Worm (Caenorhabditis elegans) whole organism, late embryonic: Measurements from ENCODE around the gene Y94H6A.12.

Experiments
- C08G9.2 ChIP-seq: sonication (generic microtip); optimal IDR thresholded peaks from 2 replicates; lab custom pipeline; 2016; ENCODE audit warnings: mild to moderate bottlenecking, missing genetic modification characterization, moderate library complexity, missing compliant biosample characterization
- C38D4.7 ChIP-seq: fragments of 200-800 bp; sonication (Bioruptor generic); optimal IDR thresholded peaks from 2 replicates; lab custom pipeline; 2018; ENCODE audit warnings: mild to moderate bottlenecking, missing genetic modification characterization, moderate library complexity, missing compliant biosample characterization
- F13H6.1 ChIP-seq: sonication (generic microtip); optimal IDR thresholded peaks from 2 replicates; lab custom pipeline; 2016; ENCODE audit warnings: missing genetic modification characterization, missing compliant biosample characterization
- K02D7.2 ChIP-seq: sonication (generic microtip); optimal IDR thresholded peaks from 2 replicates; lab custom pipeline; 2017; ENCODE audit warnings: mild to moderate bottlenecking, missing genetic modification characterization, missing compliant biosample characterization
- K09A11.1 ChIP-seq: sonication (generic microtip); optimal IDR thresholded peaks from 2 replicates; lab custom pipeline; 2017; ENCODE audit warnings: antibody characterized with exemption, mild to moderate bottlenecking, missing genetic modification characterization, missing compliant biosample characterization; ENCODE audit not compliant: insufficient read depth
- T23F11.4 ChIP-seq: fragments of 200-800 bp; sonication (Bioruptor generic); optimal IDR thresholded peaks from 2 replicates; lab custom pipeline; 2018; ENCODE audit warnings: mild to moderate bottlenecking, missing genetic modification characterization, missing compliant biosample characterization
- ahr-1 ChIP-seq: sonication (generic microtip); optimal IDR thresholded peaks from 2 replicates; lab custom pipeline; 2016; ENCODE audit warnings: missing genetic modification characterization, missing compliant biosample characterization
- ama-1 ChIP-seq: fragments of 150-350 bp; optimal IDR thresholded peaks from 2 replicates; lab custom pipeline; 2014
- ceh-14 ChIP-seq: sonication (generic microtip); optimal IDR thresholded peaks from 2 replicates; lab custom pipeline; 2016; ENCODE audit warnings: missing genotype, missing genetic modification characterization, missing compliant biosample characterization
- ceh-18 ChIP-seq: sonication (generic microtip); optimal IDR thresholded peaks from 2 replicates; lab custom pipeline; 2016; ENCODE audit warnings: missing genetic modification characterization, missing compliant biosample characterization
- ceh-19 ChIP-seq: fragments of 200-800 bp; sonication (Bioruptor generic); optimal IDR thresholded peaks from 2 replicates; lab custom pipeline; 2018; ENCODE audit warnings: mild to moderate bottlenecking, missing genetic modification characterization, missing compliant biosample characterization
- ceh-2 ChIP-seq: sonication (generic microtip); optimal IDR thresholded peaks from 2 replicates; lab custom pipeline; 2016; ENCODE audit warnings: missing genotype, missing genetic modification characterization, missing compliant biosample characterization
- ceh-22 ChIP-seq: sonication (generic microtip); optimal IDR thresholded peaks from 2 replicates; lab custom pipeline; 2017; ENCODE audit warnings: missing biosample characterization, missing genetic modification characterization
- ceh-24 ChIP-seq: sonication (generic microtip); optimal IDR thresholded peaks from 2 replicates; lab custom pipeline; 2016; ENCODE audit warnings: mild to moderate bottlenecking, missing genetic modification characterization, missing compliant biosample characterization
- ceh-30 ChIP-seq: fragments of 150-350 bp; optimal IDR thresholded peaks from 2 replicates; lab custom pipeline; 2014; ENCODE audit warnings: missing biosample characterization, missing genetic modification characterization
- ceh-31 ChIP-seq: sonication (generic microtip); optimal IDR thresholded peaks from 2 replicates; lab custom pipeline; 2016; ENCODE audit warnings: missing genetic modification characterization, missing compliant biosample characterization
- ceh-34 ChIP-seq: sonication (generic microtip); optimal IDR thresholded peaks from 2 replicates; lab custom pipeline; 2016; ENCODE audit warnings: mild to moderate bottlenecking, missing genetic modification characterization, missing compliant biosample characterization
- ceh-45 ChIP-seq: fragments of 200-800 bp; sonication (Bioruptor generic); IDR thresholded peaks from 2 replicates; pipeline ENCODE4 v1.3.6; 2022; ENCODE audit warnings: missing genetic modification reagents, missing genetic modification characterization, missing compliant biosample characterization
- ceh-6 ChIP-seq: fragments of 200-800 bp; sonication (Bioruptor generic); optimal IDR thresholded peaks from 2 replicates; lab custom pipeline; 2018; ENCODE audit warnings: mild to moderate bottlenecking, missing genetic modification characterization, missing compliant biosample characterization
- che-1 ChIP-seq: sonication (generic microtip); optimal IDR thresholded peaks from 2 replicates; lab custom pipeline; 2016; ENCODE audit warnings: mild to moderate bottlenecking, missing genetic modification characterization, missing compliant biosample characterization
- dve-1 ChIP-seq: sonication (generic microtip); optimal IDR thresholded peaks from 2 replicates; lab custom pipeline; 2017; ENCODE audit warnings: antibody characterized with exemption, mild to moderate bottlenecking, missing genetic modification characterization, missing compliant biosample characterization
- elt-2 ChIP-seq: sonication (generic microtip); optimal IDR thresholded peaks from 2 replicates; lab custom pipeline; 2016; ENCODE audit warnings: missing genetic modification reagents, missing genetic modification characterization, missing compliant biosample characterization
- elt-4 ChIP-seq: sonication (generic microtip); optimal IDR thresholded peaks from 2 replicates; lab custom pipeline; 2016; ENCODE audit warnings: missing genetic modification characterization, missing compliant biosample characterization
- fax-1 ChIP-seq: sonication (generic microtip); optimal IDR thresholded peaks from 2 replicates; lab custom pipeline; 2016; ENCODE audit warnings: missing genotype, missing genetic modification characterization, missing compliant biosample characterization
- fkh-10 ChIP-seq: fragments of 150-350 bp; optimal IDR thresholded peaks from 2 replicates; lab custom pipeline; 2014; ENCODE audit warnings: missing biosample characterization, missing genetic modification reagents, missing genetic modification characterization
- fkh-6 ChIP-seq: sonication (generic microtip); optimal IDR thresholded peaks from 2 replicates; lab custom pipeline; 2016; ENCODE audit warnings: missing genetic modification characterization, missing compliant biosample characterization
- gmeb-2 ChIP-seq: sonication (generic microtip); optimal IDR thresholded peaks from 2 replicates; lab custom pipeline; 2016; ENCODE audit warnings: missing genetic modification characterization, inconsistent platforms, missing compliant biosample characterization
- hlh-15 ChIP-seq: sonication (generic microtip); optimal IDR thresholded peaks from 2 replicates; lab custom pipeline; 2016; ENCODE audit warnings: missing genetic modification characterization, missing compliant biosample characterization
- hlh-6 ChIP-seq: sonication (generic microtip); optimal IDR thresholded peaks from 2 replicates; lab custom pipeline; 2016; ENCODE audit warnings: missing genotype, missing genetic modification characterization, missing compliant biosample characterization
- hlh-8 ChIP-seq: sonication (generic microtip); optimal IDR thresholded peaks from 2 replicates; lab custom pipeline; 2016; ENCODE audit warnings: missing genotype, missing genetic modification characterization, missing compliant biosample characterization
- lim-6 ChIP-seq: sonication (generic microtip); optimal IDR thresholded peaks from 2 replicates; lab custom pipeline; 2016; ENCODE audit warnings: missing genetic modification characterization, missing compliant biosample characterization
- lin-11 ChIP-seq: fragments of 200-800 bp; sonication (Bioruptor generic); optimal IDR thresholded peaks from 2 replicates; lab custom pipeline; 2018; ENCODE audit warnings: mild to moderate bottlenecking, missing genetic modification characterization, missing compliant biosample characterization
- madf-2 ChIP-seq: sonication (generic microtip); optimal IDR thresholded peaks from 2 replicates; lab custom pipeline; 2017; ENCODE audit warnings: missing genetic modification characterization, missing compliant biosample characterization
- mec-3 ChIP-seq: sonication (generic microtip); optimal IDR thresholded peaks from 2 replicates; lab custom pipeline; 2016; ENCODE audit warnings: borderline replicate concordance, missing genetic modification characterization, missing compliant biosample characterization
- nhr-232 ChIP-seq: sonication (generic microtip); optimal IDR thresholded peaks from 2 replicates; lab custom pipeline; 2016; ENCODE audit warnings: missing genetic modification characterization, missing compliant biosample characterization
- npax-4 ChIP-seq: sonication (generic microtip); optimal IDR thresholded peaks from 2 replicates; lab custom pipeline; 2016; ENCODE audit warnings: missing genetic modification characterization, missing compliant biosample characterization
- odd-2 ChIP-seq: sonication (generic microtip); optimal IDR thresholded peaks from 2 replicates; lab custom pipeline; 2017; ENCODE audit warnings: antibody characterized with exemption, mild to moderate bottlenecking, missing genetic modification characterization, missing compliant biosample characterization
- pag-3 ChIP-seq: sonication (generic microtip); optimal IDR thresholded peaks from 2 replicates; lab custom pipeline; 2016; ENCODE audit warnings: missing compliant biosample characterization, missing genetic modification characterization, borderline replicate concordance
- pax-1 ChIP-seq: fragments of 150-350 bp; optimal IDR thresholded peaks from 2 replicates; lab custom pipeline; 2014; ENCODE audit warnings: missing biosample characterization, missing genetic modification characterization
- pha-4 ChIP-seq: fragments of 150-350 bp; optimal IDR thresholded peaks from 2 replicates; lab custom pipeline; 2018; ENCODE audit warnings: missing biosample characterization, missing genetic modification reagents, missing genetic modification characterization
- pqm-1 ChIP-seq: sonication (generic microtip); optimal IDR thresholded peaks from 2 replicates; lab custom pipeline; 2016; ENCODE audit warnings: missing genetic modification characterization, missing compliant biosample characterization
- pros-1 ChIP-seq: fragments of 150-350 bp; optimal IDR thresholded peaks from 2 replicates; lab custom pipeline; 2014; ENCODE audit warnings: missing biosample characterization, missing genetic modification reagents, missing genetic modification characterization
- ref-2 ChIP-seq: sonication (generic microtip); optimal IDR thresholded peaks from 2 replicates; lab custom pipeline; 2016; ENCODE audit warnings: missing genetic modification characterization, missing compliant biosample characterization
- rnt-1 ChIP-seq: sonication (generic microtip); optimal IDR thresholded peaks from 2 replicates; lab custom pipeline; 2016; ENCODE audit warnings: missing genetic modification characterization, missing compliant biosample characterization
- sox-2 ChIP-seq: fragments of 200-800 bp; sonication (Bioruptor generic); IDR thresholded peaks from 2 replicates; pipeline ENCODE4 v1.3.6; 2022; ENCODE audit warnings: missing genetic modification reagents, missing genetic modification characterization, missing compliant biosample characterization
- sox-4 ChIP-seq: sonication (generic microtip); optimal IDR thresholded peaks from 2 replicates; lab custom pipeline; 2017; ENCODE audit warnings: mild to moderate bottlenecking, missing genetic modification characterization, inconsistent platforms, missing compliant biosample characterization
- syd-9 ChIP-seq: sonication (generic microtip); optimal IDR thresholded peaks from 2 replicates; lab custom pipeline; 2016; ENCODE audit warnings: mild to moderate bottlenecking, missing genetic modification characterization, moderate library complexity, missing compliant biosample characterization
- tbx-2 ChIP-seq: sonication (generic microtip); optimal IDR thresholded peaks from 2 replicates; lab custom pipeline; 2016; ENCODE audit warnings: missing genetic modification characterization, missing compliant biosample characterization
- tbx-7 ChIP-seq: sonication (generic microtip); optimal IDR thresholded peaks from 2 replicates; lab custom pipeline; 2016; ENCODE audit warnings: missing genotype, missing genetic modification characterization, missing compliant biosample characterization
- ttx-3 ChIP-seq: sonication (generic microtip); optimal IDR thresholded peaks from 2 replicates; lab custom pipeline; 2016; ENCODE audit warnings: missing genetic modification reagents, missing genetic modification characterization, missing compliant biosample characterization
- unc-3 ChIP-seq, 2 experiments: fragments of 200-800 bp in 1 of 2; sonication (Bioruptor generic) in 1 of 2; sonication (generic microtip) in 1 of 2; conservative IDR thresholded peaks in 1 of 2; optimal IDR thresholded peaks in 1 of 2; 2 replicates each; pipeline versions ENCODE4 v1.3.6 to Lab custom; 2016 to 2022; ENCODE audit warnings: missing compliant biosample characterization in 2 of 2, missing genetic modification characterization in 2 of 2, missing genetic modification reagents in 1 of 2
- unc-42 ChIP-seq: sonication (generic microtip); optimal IDR thresholded peaks from 2 replicates; lab custom pipeline; 2016; ENCODE audit warnings: missing genotype, missing genetic modification characterization, missing compliant biosample characterization
- unc-86 ChIP-seq: sonication (generic microtip); optimal IDR thresholded peaks from 2 replicates; lab custom pipeline; 2016; ENCODE audit warnings: missing genetic modification characterization, missing compliant biosample characterization

The Y94H6A.12 gene

DNA sequence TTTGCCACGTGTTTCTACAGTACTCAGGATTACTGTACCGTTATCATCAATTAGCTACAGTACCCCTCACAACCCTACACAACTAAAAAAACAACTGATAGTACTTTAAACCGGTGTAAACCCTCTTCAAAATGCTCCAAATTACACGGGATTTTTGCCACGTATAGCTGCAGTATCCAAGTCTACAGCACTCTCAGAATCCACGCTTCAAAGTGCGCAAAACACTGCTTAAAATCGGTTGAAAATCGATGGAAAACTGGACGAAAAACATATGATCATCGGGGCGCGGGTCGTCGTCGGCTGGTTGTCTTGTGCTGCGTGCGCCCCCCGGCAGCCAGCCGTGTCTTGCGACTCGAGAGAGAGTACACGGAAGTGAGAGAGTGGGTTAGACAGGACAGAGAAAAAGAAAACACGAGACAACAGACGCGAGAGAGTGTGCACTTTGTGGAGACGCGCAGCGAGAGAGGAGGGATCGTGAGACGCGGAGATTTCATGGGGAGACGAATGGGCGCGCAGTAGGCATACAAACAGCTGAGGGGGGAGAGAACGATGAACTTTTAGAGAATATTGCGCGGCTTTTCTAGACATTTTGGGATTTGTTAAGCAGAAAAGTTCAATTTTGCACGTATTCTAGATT lies 4.4 kb downstream of the Y94H6A.12 start:
- TF ChIP-seq unc-86 (tag; lab: Kevin White, UChicago): no peak
- peak; percentile 16 for TF ChIP-seq ceh-14
- TF ChIP-seq ceh-19: no peak
- TF ChIP-seq unc-42 (tag; lab: Kevin White, UChicago): peak; percentile 52
- no peak for TF ChIP-seq hlh-15
- TF ChIP-seq K02D7.2 (tag; lab: Kevin White, UChicago): no peak
- peak; percentile 57 for TF ChIP-seq ref-2 (tag; lab: Kevin White, UChicago)
- TF ChIP-seq fkh-6 (tag; lab: Kevin White, UChicago): no peak
- no peak for TF ChIP-seq ahr-1 (tag; lab: Kevin White, UChicago)
- peak; percentile 21 for TF ChIP-seq C08G9.2 (tag; lab: Kevin White, UChicago)
- TF ChIP-seq elt-4: no peak
- TF ChIP-seq pag-3 (tag; lab: Kevin White, UChicago): no peak
- TF ChIP-seq C38D4.7 (GFP tag; lab: Kevin White, UChicago): no peak
- peak; percentile 51 for TF ChIP-seq pros-1
- TF ChIP-seq rnt-1 (tag; lab: Kevin White, UChicago): peak; percentile 42
- no peak for TF ChIP-seq ceh-22 (tag; lab: Kevin White, UChicago)
- TF ChIP-seq F13H6.1 (tag; lab: Kevin White, UChicago): no peak
- TF ChIP-seq mec-3 (tag; lab: Kevin White, UChicago): no peak
- TF ChIP-seq ceh-45 (GFP tag; lab: Robert Waterston, UW): no peak
- TF ChIP-seq gmeb-2 (tag; lab: Kevin White, UChicago): no peak
- no peak for TF ChIP-seq pax-1 (tag; lab: Kevin White, UChicago)
- TF ChIP-seq ceh-24 (tag; lab: Kevin White, UChicago): no peak
- no peak for TF ChIP-seq fax-1 (tag; lab: Kevin White, UChicago)
- TF ChIP-seq hlh-8: peak; percentile 24
- TF ChIP-seq hlh-6 (tag; lab: Kevin White, UChicago): peak; percentile 42
- no peak for TF ChIP-seq ceh-6 (GFP tag; lab: Kevin White, UChicago)
- no peak for TF ChIP-seq ttx-3 (tag; lab: Kevin White, UChicago)
- TF ChIP-seq tbx-7 (tag; lab: Kevin White, UChicago): no peak
- TF ChIP-seq ceh-30 (tag; lab: Kevin White, UChicago): no peak
- TF ChIP-seq che-1 (tag; lab: Kevin White, UChicago): no peak
- TF ChIP-seq sox-2 (GFP tag; lab: Robert Waterston, UW): no peak
- no peak for TF ChIP-seq elt-2 (tag; lab: Kevin White, UChicago)
- TF ChIP-seq ceh-34 (tag; lab: Kevin White, UChicago): peak; percentile 52
- no peak for TF ChIP-seq pha-4 (tag; lab: Kevin White, UChicago)
- no peak for TF ChIP-seq lin-11 (tag; lab: Kevin White, UChicago)
- peak; percentile 38 for TF ChIP-seq ceh-2 (tag; lab: Kevin White, UChicago)
- peak; percentile 80 for TF ChIP-seq ceh-31 (tag; lab: Kevin White, UChicago)
- no peak for TF ChIP-seq unc-3 (GFP tag; conservative IDR thresholded peaks at IDR 0.05; lab: Robert Waterston, UW)
- TF ChIP-seq unc-3 (tag; optimal IDR thresholded peaks at IDR 0.05; lab: Kevin White, UChicago): no peak
- TF ChIP-seq tbx-2: peak; percentile 72
- no peak for TF ChIP-seq pqm-1 (tag; lab: Kevin White, UChicago)
- TF ChIP-seq syd-9: no peak
- peak; percentile 78 for TF ChIP-seq ceh-18
- no peak for TF ChIP-seq nhr-232
- no peak for TF ChIP-seq sox-4 (tag; lab: Kevin White, UChicago)
- TF ChIP-seq odd-2: no peak
- TF ChIP-seq madf-2 (tag; lab: Kevin White, UChicago): no peak
- TF ChIP-seq npax-4 (tag; lab: Kevin White, UChicago): no peak
- TF ChIP-seq T23F11.4: no peak
- TF ChIP-seq fkh-10 (GFP tag; lab: Kevin White, UChicago): no peak
- TF ChIP-seq ama-1 (lab: Kevin White, UChicago): no peak
- TF ChIP-seq lim-6 (tag; lab: Kevin White, UChicago): no peak
- TF ChIP-seq dve-1 (tag; lab: Kevin White, UChicago): peak; percentile 10
- TF ChIP-seq K09A11.1 (tag; lab: Kevin White, UChicago): no peak
